Fruit fly (Drosophila melanogaster) whole organism, embryonic: ENCODE data around the gene CG15891.

ENCODE experiments used
- Abd-B ChIP-seq: fragments of 200-800 bp; sonication (Bioruptor generic); optimal IDR thresholded peaks from 2 replicates; lab custom pipeline; 2018; ENCODE audit warnings: missing biosample characterization, mild to moderate bottlenecking, missing genetic modification characterization, moderate library complexity
- Atf3 ChIP-seq: fragments of 200-800 bp; sonication (Bioruptor generic); optimal IDR thresholded peaks from 3 replicates; lab custom pipeline; 2016; ENCODE audit warnings: missing biosample characterization, missing genetic modification characterization
- C15 ChIP-seq: fragments of 200-800 bp; sonication (Bioruptor generic); IDR thresholded peaks from 3 replicates; pipeline ENCODE4 v1.3.6; 2022; ENCODE audit warnings: missing biosample characterization, missing genetic modification characterization
- CG10274 ChIP-seq: fragments of 200-800 bp; sonication (Bioruptor generic); optimal IDR thresholded peaks from 3 replicates; lab custom pipeline; 2017; ENCODE audit warnings: missing biosample characterization, mild to moderate bottlenecking, missing genetic modification characterization
- CG12236 ChIP-seq: fragments of 200-800 bp; sonication (Bioruptor generic); optimal IDR thresholded peaks from 2 replicates; lab custom pipeline; 2016; ENCODE audit warnings: missing biosample characterization, missing genetic modification characterization
- CG12391 ChIP-seq: fragments of 200-800 bp; sonication (Bioruptor generic); optimal IDR thresholded peaks from 3 replicates; lab custom pipeline; 2018; ENCODE audit warnings: missing biosample characterization, mild to moderate bottlenecking, missing genetic modification characterization, moderate library complexity
- CG12744 ChIP-seq: fragments of 200-800 bp; sonication (Bioruptor generic); optimal IDR thresholded peaks from 2 replicates; lab custom pipeline; 2016; ENCODE audit warnings: missing biosample characterization, missing genetic modification characterization
- CG12942 ChIP-seq: fragments of 200-800 bp; sonication (Bioruptor generic); optimal IDR thresholded peaks from 3 replicates; lab custom pipeline; 2016; ENCODE audit warnings: missing biosample characterization, missing genetic modification characterization
- CG14014 ChIP-seq: fragments of 200-800 bp; sonication (Bioruptor generic); IDR thresholded peaks from 2 replicates; pipeline ENCODE4 v1.3.6; 2022; ENCODE audit warnings: missing biosample characterization, missing genetic modification characterization
- CG14050 ChIP-seq: fragments of 200-800 bp; sonication (Bioruptor generic); IDR thresholded peaks from 3 replicates; pipeline ENCODE4 v1.3.6; 2022; ENCODE audit warnings: missing biosample characterization, missing genetic modification characterization
- CG16863 ChIP-seq: fragments of 200-800 bp; sonication (Bioruptor generic); optimal IDR thresholded peaks from 3 replicates; lab custom pipeline; 2016; ENCODE audit warnings: missing biosample characterization, missing genetic modification characterization
- CG17359 ChIP-seq: fragments of 200-800 bp; sonication (Bioruptor generic); optimal IDR thresholded peaks from 3 replicates; lab custom pipeline; 2018; ENCODE audit warnings: missing biosample characterization, mild to moderate bottlenecking, missing genetic modification characterization, moderate library complexity
- CG2116 ChIP-seq: fragments of 200-800 bp; sonication (Bioruptor generic); optimal IDR thresholded peaks from 3 replicates; lab custom pipeline; 2018; ENCODE audit warnings: missing biosample characterization, mild to moderate bottlenecking, missing genetic modification characterization
- CG2202 ChIP-seq: fragments of 200-800 bp; sonication (Bioruptor generic); optimal IDR thresholded peaks from 2 replicates; lab custom pipeline; 2018; ENCODE audit warnings: missing biosample characterization, mild to moderate bottlenecking, missing genetic modification characterization
- CG2712 ChIP-seq: fragments of 200-800 bp; optimal IDR thresholded peaks from 3 replicates; lab custom pipeline; 2019; ENCODE audit warnings: missing biosample characterization, mild to moderate bottlenecking, missing genetic modification characterization, moderate library complexity
- CG30431 ChIP-seq: fragments of 200-800 bp; sonication (Bioruptor generic); optimal IDR thresholded peaks from 2 replicates; lab custom pipeline; 2017; ENCODE audit warnings: missing biosample characterization, missing genetic modification characterization
- CG31388 ChIP-seq: fragments of 200-800 bp; sonication (Bioruptor generic); optimal IDR thresholded peaks from 2 replicates; lab custom pipeline; 2016; ENCODE audit warnings: missing biosample characterization, missing genetic modification characterization
- CG32772 ChIP-seq: fragments of 200-800 bp; sonication (Bioruptor generic); IDR thresholded peaks from 2 replicates; pipeline ENCODE4 v1.3.6; 2022; ENCODE audit warnings: missing biosample characterization, missing genetic modification characterization
- CG4328 ChIP-seq: fragments of 200-800 bp; sonication (Bioruptor generic); optimal IDR thresholded peaks from 3 replicates; lab custom pipeline; 2017; ENCODE audit warnings: missing biosample characterization, missing genetic modification reagents, missing genetic modification characterization
- CG4820 ChIP-seq: fragments of 200-800 bp; sonication (Bioruptor generic); optimal IDR thresholded peaks from 3 replicates; lab custom pipeline; 2016; ENCODE audit warnings: missing biosample characterization, missing genetic modification characterization
- CG6254 ChIP-seq: fragments of 200-800 bp; sonication (Bioruptor generic); optimal IDR thresholded peaks from 3 replicates; lab custom pipeline; 2017; ENCODE audit warnings: mild to moderate bottlenecking, missing biosample characterization, missing genetic modification reagents, missing genetic modification characterization
- CG9797 ChIP-seq: fragments of 200-800 bp; sonication (Bioruptor generic); optimal IDR thresholded peaks from 3 replicates; lab custom pipeline; 2018; ENCODE audit warnings: missing biosample characterization, mild to moderate bottlenecking, missing genetic modification characterization
- CHES-1-like ChIP-seq: fragments of 200-800 bp; sonication (Bioruptor generic); optimal IDR thresholded peaks from 2 replicates; lab custom pipeline; 2016; ENCODE audit warnings: missing biosample characterization, missing genetic modification characterization
- CoRest ChIP-seq: fragments of 200-800 bp; sonication (Bioruptor generic); optimal IDR thresholded peaks from 3 replicates; lab custom pipeline; 2018; ENCODE audit warnings: missing biosample characterization, mild to moderate bottlenecking, missing genetic modification characterization, moderate library complexity
- E2f1 ChIP-seq: fragments of 200-800 bp; sonication (Bioruptor generic); IDR thresholded peaks from 2 replicates; pipeline ENCODE4 v1.3.6; 2022; ENCODE audit warnings: missing biosample characterization, missing genetic modification characterization
- H15 ChIP-seq: fragments of 200-800 bp; sonication (Bioruptor generic); IDR thresholded peaks from 3 replicates; pipeline ENCODE4 v1.3.6; 2022; ENCODE audit warnings: missing biosample characterization, missing genetic modification characterization
- Hey ChIP-seq: fragments of 200-800 bp; sonication (Bioruptor generic); optimal IDR thresholded peaks from 3 replicates; lab custom pipeline; 2018; ENCODE audit warnings: missing biosample characterization, mild to moderate bottlenecking, missing genetic modification characterization
- Hmx ChIP-seq: fragments of 200-800 bp; sonication (Bioruptor generic); optimal IDR thresholded peaks from 2 replicates; lab custom pipeline; 2016; ENCODE audit warnings: missing biosample characterization, missing genetic modification characterization
- Lhr ChIP-seq: fragments of 200-800 bp; sonication (Bioruptor generic); optimal IDR thresholded peaks from 3 replicates; lab custom pipeline; 2017; ENCODE audit warnings: mild to moderate bottlenecking, missing biosample characterization, missing genetic modification reagents, missing genetic modification characterization
- Med ChIP-seq: fragments of 200-800 bp; sonication (Bioruptor generic); peaks from one replicate; lab custom pipeline; 2016; ENCODE audit warnings: missing biosample characterization, missing genetic modification characterization, mild to moderate bottlenecking, inconsistent platforms, moderate library complexity
- Meics ChIP-seq: fragments of 200-800 bp; sonication (Bioruptor generic); optimal IDR thresholded peaks from 2 replicates; lab custom pipeline; 2017; ENCODE audit warnings: missing biosample characterization, mild to moderate bottlenecking, missing genetic modification characterization
- Myb ChIP-seq: fragments of 200-800 bp; sonication (Bioruptor generic); optimal IDR thresholded peaks from 2 replicates; lab custom pipeline; 2016; ENCODE audit warnings: missing biosample characterization, missing genetic modification characterization
- NFAT ChIP-seq: fragments of 200-800 bp; sonication (Bioruptor generic); IDR thresholded peaks from 2 replicates; pipeline ENCODE4 v1.3.6; 2022; ENCODE audit warnings: missing biosample characterization, missing genetic modification characterization
- Rfx ChIP-seq: fragments of 200-800 bp; sonication (Bioruptor generic); IDR thresholded peaks from 2 replicates; pipeline ENCODE4 v1.3.6; 2022; ENCODE audit warnings: missing biosample characterization, missing genetic modification characterization
- Sox102F ChIP-seq: fragments of 200-800 bp; sonication (Bioruptor generic); optimal IDR thresholded peaks from 2 replicates; lab custom pipeline; 2018; ENCODE audit warnings: missing biosample characterization, mild to moderate bottlenecking, missing genetic modification characterization, moderate library complexity
- Taf1 ChIP-seq: fragments of 200-800 bp; sonication (Bioruptor generic); IDR thresholded peaks from 2 replicates; pipeline ENCODE4 v1.3.6; 2022; ENCODE audit warnings: missing biosample characterization, missing genetic modification characterization
- az2 ChIP-seq: fragments of 200-800 bp; sonication (Bioruptor generic); optimal IDR thresholded peaks from 3 replicates; lab custom pipeline; 2016; ENCODE audit warnings: missing biosample characterization, missing genetic modification characterization
- bbx ChIP-seq: fragments of 200-800 bp; sonication (Bioruptor generic); IDR thresholded peaks from 2 replicates; pipeline ENCODE4 v1.3.6; 2022; ENCODE audit warnings: missing biosample characterization, missing genetic modification characterization; ENCODE audit not compliant: partially characterized antibody
- caup ChIP-seq: fragments of 200-800 bp; sonication (Bioruptor generic); optimal IDR thresholded peaks from 3 replicates; lab custom pipeline; 2017; ENCODE audit warnings: missing biosample characterization, mild to moderate bottlenecking, missing genetic modification characterization, moderate library complexity; ENCODE audit not compliant: severe bottlenecking
- disco-r ChIP-seq: fragments of 200-800 bp; sonication (Bioruptor generic); optimal IDR thresholded peaks from 2 replicates; lab custom pipeline; 2016; ENCODE audit warnings: missing biosample characterization, missing genetic modification characterization
- emc ChIP-seq: fragments of 200-800 bp; sonication (Bioruptor generic); optimal IDR thresholded peaks from 2 replicates; lab custom pipeline; 2016; ENCODE audit warnings: missing biosample characterization, missing genetic modification characterization
- en ChIP-seq: fragments of 200-800 bp; sonication (Bioruptor generic); optimal IDR thresholded peaks from 2 replicates; lab custom pipeline; 2016; ENCODE audit warnings: missing biosample characterization, missing genetic modification characterization
- fd64A ChIP-seq: fragments of 200-800 bp; sonication (Bioruptor generic); optimal IDR thresholded peaks from 3 replicates; lab custom pipeline; 2018; ENCODE audit warnings: missing biosample characterization, mild to moderate bottlenecking, missing genetic modification characterization
- fd96Cb ChIP-seq: fragments of 200-800 bp; sonication (Bioruptor generic); optimal IDR thresholded peaks from 2 replicates; lab custom pipeline; 2018; ENCODE audit warnings: missing biosample characterization, mild to moderate bottlenecking, missing genetic modification characterization, moderate library complexity
- h ChIP-seq: fragments of >200 bp; optimal IDR thresholded peaks from 2 replicates; lab custom pipeline; 2017
- kah ChIP-seq: fragments of 200-800 bp; sonication (Bioruptor generic); optimal IDR thresholded peaks from 2 replicates; lab custom pipeline; 2018; ENCODE audit warnings: missing biosample characterization, mild to moderate bottlenecking, missing genetic modification characterization
- ken ChIP-seq: fragments of 200-800 bp; sonication (Bioruptor generic); IDR thresholded peaks from 3 replicates; pipeline ENCODE4 v1.3.6; 2022; ENCODE audit warnings: missing biosample characterization, missing genetic modification characterization
- prd ChIP-seq, 3 experiments: fragments of >200 bp in 2 of 3; fragments of 200-800 bp in 1 of 3; sonication (Bioruptor generic) in 1 of 3; optimal IDR thresholded peaks in 2 of 3; IDR thresholded peaks in 1 of 3; 2 replicates in 2 of 3; 3 replicates in 1 of 3; pipeline versions ENCODE4 v1.3.6 to Lab custom; 2017 to 2022; ENCODE audit warnings: missing biosample characterization in 1 of 3, missing genetic modification characterization in 1 of 3
- sisA ChIP-seq: fragments of 200-800 bp; sonication (Bioruptor generic); IDR thresholded peaks from 2 replicates; pipeline ENCODE4 v1.3.6; 2022; ENCODE audit warnings: missing biosample characterization, missing genetic modification characterization
- ttk ChIP-seq: fragments of 200-800 bp; sonication (Bioruptor generic); IDR thresholded peaks from 2 replicates; pipeline ENCODE4 v2.1.2; 2022; ENCODE audit warnings: missing biosample characterization, missing genetic modification characterization
- usp ChIP-seq: fragments of >200 bp; optimal IDR thresholded peaks from 2 replicates; lab custom pipeline; 2017; ENCODE audit warnings: missing biosample characterization, missing genetic modification characterization

The CG15891 gene

DNA sequence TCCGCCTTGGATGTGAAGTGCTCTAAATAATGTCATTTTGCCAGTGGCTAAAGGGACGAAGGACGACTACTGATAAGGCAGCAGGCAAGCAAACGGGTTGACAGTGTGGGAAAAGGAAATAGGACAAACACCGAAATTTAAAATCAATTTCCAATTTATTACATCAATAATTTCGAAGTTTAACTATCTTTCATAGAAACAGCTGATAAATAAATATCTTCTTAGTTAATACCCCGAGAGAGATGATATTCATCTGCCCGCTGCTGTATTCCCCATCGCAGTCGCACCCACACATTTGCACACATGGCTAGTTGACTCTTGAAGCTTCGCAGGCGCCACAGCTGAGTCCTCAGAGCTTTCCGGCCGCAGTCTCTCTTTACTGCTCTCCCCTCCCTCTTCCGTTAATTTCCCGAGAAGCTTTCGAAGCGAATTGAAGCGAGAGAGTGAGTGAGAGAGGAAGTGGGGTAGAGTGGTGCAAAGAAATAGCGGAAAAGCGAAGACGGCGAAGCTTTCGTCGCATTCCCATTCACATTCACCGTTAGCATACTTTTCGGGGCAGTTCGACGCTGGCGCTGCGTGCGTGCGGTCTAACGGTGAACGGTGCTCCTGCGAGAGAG, 21.8 kb upstream of the CG15891 start (continued):
- TF ChIP-seq caup (GFP tag; lab: Kevin White, UChicago) (peak; percentile 75), NFAT (GFP tag; lab: Robert Waterston, UW) (peak; percentile 66; the same call in 1 of the 2 replicates), CG32772 (GFP tag; lab: Robert Waterston, UW) (peak; percentile 53), H15 (GFP tag; lab: Robert Waterston, UW) (peak; percentile 61; the same call in 2 of the 3 replicates), CG9797 (GFP tag; lab: Kevin White, UChicago) (no peak), CG6254 (GFP tag; lab: Kevin White, UChicago) (no peak), CG12391 (tag; lab: Kevin White, UChicago) (peak; percentile 53), CG16863 (GFP tag; lab: Kevin White, UChicago) (peak; percentile 46), Taf1 (GFP tag; lab: Robert Waterston, UW) (peak; percentile 76), CG10274 (GFP tag; lab: Kevin White, UChicago) (no peak), CG12744 (GFP tag; lab: Kevin White, UChicago) (peak; percentile 21), Meics (GFP tag; lab: Kevin White, UChicago) (peak; percentile 80), CG14014 (GFP tag; lab: Robert Waterston, UW) (peak; percentile 78), CG31388 (GFP tag; lab: Kevin White, UChicago) (no peak), az2 (peak; percentile 40), bbx (no peak), Sox102F (GFP tag; lab: Kevin White, UChicago) (peak; percentile 50), CG30431 (GFP tag; lab: Kevin White, UChicago) (no peak), Rfx (peak; percentile 82), fd96Cb (tag; lab: Kevin White, UChicago) (peak; percentile 42), CoRest (tag; lab: Kevin White, UChicago) (peak; percentile 65), fd64A (GFP tag; lab: Kevin White, UChicago) (no peak), CG4328 (GFP tag; lab: Kevin White, UChicago) (no peak), ken (GFP tag; lab: Robert Waterston, UW) (peak; percentile 54; the same call in 2 of the 3 replicates), CG17359 (tag; lab: Kevin White, UChicago) (peak; percentile 62), h (lab: Kevin White, UChicago) (no peak), CG12942 (GFP tag; lab: Kevin White, UChicago) (no peak), Hmx (GFP tag; lab: Kevin White, UChicago) (no peak), Lhr (no peak), CG2116 (no peak), usp (GFP tag; lab: Kevin White, UChicago) (no peak), CG12236 (GFP tag; lab: Kevin White, UChicago) (no peak), sisA (GFP tag; lab: Robert Waterston, UW) (peak; percentile 64), emc (GFP tag; lab: Kevin White, UChicago) (no peak), Atf3 (GFP tag; lab: Kevin White, UChicago) (no peak), CHES-1-like (GFP tag; lab: Kevin White, UChicago) (peak; percentile 29), Abd-B (GFP tag; lab: Kevin White, UChicago) (peak; percentile 32), C15 (GFP tag; lab: Robert Waterston, UW) (no peak), kah (GFP tag; lab: Kevin White, UChicago) (no peak), Hey (tag; lab: Kevin White, UChicago) (no peak), CG2712 (tag; lab: Kevin White, UChicago) (no peak), E2f1 (GFP tag; lab: Robert Waterston, UW) (peak; percentile 58), disco-r (GFP tag; lab: Kevin White, UChicago) (peak; percentile 10), prd (optimal IDR thresholded peaks at IDR 0.05; lab: Kevin White, UChicago) (no peak), prd (GFP tag; IDR thresholded peaks at IDR 0.05; lab: Robert Waterston, UW) (peak; percentile 75), ttk (GFP tag; lab: Robert Waterston, UW) (peak; percentile 62; the same call in 1 of the 2 replicates), CG4820 (GFP tag; lab: Kevin White, UChicago) (peak; percentile 10), Myb (GFP tag; lab: Kevin White, UChicago) (no peak), Med (GFP tag; lab: Kevin White, UChicago) (peak; percentile 90), en (no peak), CG2202 (tag; lab: Kevin White, UChicago) (no peak), CG14050 (GFP tag; lab: Robert Waterston, UW) (peak; percentile 60)
